Worm (Caenorhabditis elegans): ENCODE results near the gene itm-2.

The itm-2 gene

ce11 chrX:5429335-5429734 lies 15.6 kb upstream of the itm-2 start (continued):
- TF ChIP-seq ccch-3 (GFP tag; optimal IDR thresholded peaks at IDR 0.05) (peak; percentile 70), B0336.3 (GFP tag; IDR thresholded peaks at IDR 0.05) (peak; percentile 99), egl-18 (GFP tag; IDR thresholded peaks at IDR 0.05) (peak; percentile 87; the same call in 1 of the 2 replicates), ztf-22 (GFP tag; optimal IDR thresholded peaks at IDR 0.05) (peak; percentile 72), Y56A3A.18 (GFP tag; IDR thresholded peaks at IDR 0.05) (peak; percentile 99), pha-4 (tag; optimal IDR thresholded peaks at IDR 0.05) (peak; percentile 33), nhr-90 (tag; optimal IDR thresholded peaks at IDR 0.05) (peak; percentile 93), F49E8.2 (tag; optimal IDR thresholded peaks at IDR 0.05; ENCODE audit: insufficient read depth) (no peak), F10E7.11 (tag; optimal IDR thresholded peaks at IDR 0.05) (peak; percentile 68), ceh-91 (GFP tag; IDR thresholded peaks at IDR 0.05) (no peak), lag-1 (GFP tag; IDR thresholded peaks at IDR 0.05) (0 out of 2 replicates have a peak, but pooled peaks have one; percentile 88), ama-1 (optimal IDR thresholded peaks at IDR 0.05) (no peak), ama-1 (GFP tag; optimal IDR thresholded peaks at IDR 0.05) (no peak), egrh-3 (GFP tag; IDR thresholded peaks at IDR 0.05) (no peak), dpl-1 (GFP tag; optimal IDR thresholded peaks at IDR 0.05) (no peak), cebp-1 (GFP tag; IDR thresholded peaks at IDR 0.05) (peak; percentile 71), cebp-1 (tag; optimal IDR thresholded peaks at IDR 0.05) (peak; percentile 97), unc-62 (GFP tag; optimal IDR thresholded peaks at IDR 0.05) (peak; percentile 83), K12H6.12 (tag; optimal IDR thresholded peaks at IDR 0.05) (peak; percentile 92), Y95B8A.8 (GFP tag; IDR thresholded peaks at IDR 0.05) (0 out of 2 replicates have a peak, but pooled peaks have one; percentile 53), F33H1.4 (GFP tag; IDR thresholded peaks at IDR 0.05) (no peak), lin-40 (tag; optimal IDR thresholded peaks at IDR 0.05) (peak; percentile 100), nhr-80 (tag; optimal IDR thresholded peaks at IDR 0.05) (peak; percentile 97), Y67H2A.10 (GFP tag; conservative IDR thresholded peaks at IDR 0.05) (no peak), ztf-6 (GFP tag; IDR thresholded peaks at IDR 0.05) (peak; percentile 72; the same call in 1 of the 2 replicates), repo-1 (tag; optimal IDR thresholded peaks at IDR 0.05) (peak; percentile 98), tbp1 (GFP tag; optimal IDR thresholded peaks at IDR 0.05) (peak; percentile 78), hmg-20 (GFP tag; IDR thresholded peaks at IDR 0.05) (peak; percentile 95), somi-1 (GFP tag; optimal IDR thresholded peaks at IDR 0.05) (peak; percentile 96), dpff-1 (tag; optimal IDR thresholded peaks at IDR 0.05) (peak; percentile 85), B0035.1 (tag; optimal IDR thresholded peaks at IDR 0.05) (peak; percentile 93), ztf-25 (GFP tag; IDR thresholded peaks at IDR 0.05) (no peak), snpc-1.3 (tag; optimal IDR thresholded peaks at IDR 0.05; ENCODE audit: insufficient read depth) (no peak), attf-6 (GFP tag; IDR thresholded peaks at IDR 0.05) (no peak), ztf-26 (tag; optimal IDR thresholded peaks at IDR 0.05) (peak; percentile 99), gei-17 (GFP tag; optimal IDR thresholded peaks at IDR 0.05) (peak; percentile 97), ceh-100 (GFP tag; IDR thresholded peaks at IDR 0.05) (peak; percentile 72), nfyb-1 (GFP tag; IDR thresholded peaks at IDR 0.05) (peak; percentile 97), F39B2.1 (GFP tag; IDR thresholded peaks at IDR 0.05) (no peak), lin-26 (GFP tag; IDR thresholded peaks at IDR 0.05) (peak; percentile 80), K11D2.4 (GFP tag; IDR thresholded peaks at IDR 0.05) (peak; percentile 98)

ce11 chrX:5433912-5434311 lies 11.1 kb upstream of the itm-2 start:
- TF ChIP-seq K11D2.4 (GFP tag; IDR thresholded peaks at IDR 0.05), result no peak

Data from whole organism, young adult.